Fruit fly (Drosophila melanogaster): ENCODE results near the gene NO66.
A peak's percentile ranks its signal among the peaks of the same experiment; 100 is the strongest.

NO66 gene

dm6 chrX:4366196-4366595, 47.0 kb downstream of the NO66 start, which contains the start of gene CG3626 (continued):
- TF ChIP-seq slbo (GFP tag; IDR thresholded peaks at IDR 0.05): peak; percentile 40; the same call in 1 of the 2 replicates
- peak; percentile 31 to 34 for TF ChIP-seq dpn (GFP tag; optimal IDR thresholded peaks at IDR 0.05)
- peak; percentile 84 for TF ChIP-seq bbx (GFP tag; IDR thresholded peaks at IDR 0.05; ENCODE audit: partially characterized antibody)

Measured in whole organism, embryonic.